Worm (Caenorhabditis elegans): ENCODE measurements around the gene nlp-70.

DNA sequence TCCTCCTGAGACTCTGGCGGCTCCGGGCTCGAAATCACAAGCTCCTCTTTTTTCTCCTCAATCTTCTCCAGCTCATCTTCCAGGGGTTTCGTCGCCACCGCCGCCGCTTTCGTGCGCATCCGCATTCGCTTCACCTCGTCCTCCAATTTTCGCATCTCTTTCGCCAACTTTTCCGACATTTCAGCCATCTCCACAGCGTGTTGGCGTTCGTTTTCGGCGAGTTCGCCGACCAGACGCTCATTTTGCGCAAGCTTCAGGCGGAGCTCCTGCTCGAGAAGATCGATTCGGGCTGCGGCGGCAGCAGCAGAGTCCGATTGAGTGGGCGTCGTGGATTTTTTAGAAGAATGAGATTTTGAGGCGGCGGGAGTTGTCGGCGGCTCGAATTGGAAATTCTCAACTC lies 30.5 kb upstream of the nlp-70 start:
- TF ChIP-seq cebp-2 (GFP tag; IDR thresholded peaks at IDR 0.05) = no peak
- no peak for TF ChIP-seq lsl-1 (GFP tag; optimal IDR thresholded peaks at IDR 0.05)
- TF ChIP-seq B0019.2 (GFP tag; conservative IDR thresholded peaks at IDR 0.05) = no peak
- no peak for TF ChIP-seq C17E4.6 (GFP tag; IDR thresholded peaks at IDR 0.05)
